Worm (Caenorhabditis elegans) whole organism, midembryonic: ENCODE results near the gene B0334.20.

Experiments used
- T22C8.4 ChIP-seq: fragments of 200-800 bp; sonication (Bioruptor generic); IDR thresholded peaks from 2 replicates; pipeline ENCODE4 v1.3.6; 2022; ENCODE audit warnings: missing genetic modification characterization, missing compliant biosample characterization
- cog-1 ChIP-seq: sonication (generic microtip); optimal IDR thresholded peaks from 2 replicates; lab custom pipeline; 2016; ENCODE audit warnings: missing genetic modification characterization, missing compliant biosample characterization
- flt-1 ChIP-seq: fragments of 200-800 bp; sonication (Bioruptor generic); IDR thresholded peaks from 2 replicates; pipeline ENCODE4 v1.3.6; 2022; ENCODE audit warnings: missing genetic modification characterization, missing compliant biosample characterization
- klf-2 ChIP-seq: fragments of 200-800 bp; sonication (Bioruptor generic); conservative IDR thresholded peaks from 2 replicates; pipeline ENCODE4 v1.3.6; 2022; ENCODE audit warnings: missing genetic modification reagents, missing genetic modification characterization, missing compliant biosample characterization
- med-1 ChIP-seq: sonication (generic microtip); optimal IDR thresholded peaks from 2 replicates; lab custom pipeline; 2017; ENCODE audit warnings: missing genetic modification characterization, mild to moderate bottlenecking, missing compliant biosample characterization, antibody characterized with exemption, missing genetic modification reagents; ENCODE audit not compliant: insufficient read depth
- ref-1 ChIP-seq: fragments of 200-800 bp; sonication (Bioruptor generic); conservative IDR thresholded peaks from 2 replicates; pipeline ENCODE4 v1.3.6; 2022; ENCODE audit warnings: missing genetic modification reagents, missing genetic modification characterization, missing compliant biosample characterization
- tab-1 ChIP-seq: fragments of 200-800 bp; sonication (Bioruptor generic); IDR thresholded peaks from 2 replicates; pipeline ENCODE4 v1.3.6; 2022; ENCODE audit warnings: missing genetic modification characterization, missing compliant biosample characterization
- ztf-23 ChIP-seq: fragments of 200-800 bp; sonication (Bioruptor generic); IDR thresholded peaks from 2 replicates; pipeline ENCODE4 v1.3.6; 2022; ENCODE audit warnings: missing genetic modification reagents, missing genetic modification characterization, missing compliant biosample characterization
- ztf-29 ChIP-seq: fragments of 200-800 bp; sonication (Bioruptor generic); IDR thresholded peaks from 2 replicates; pipeline ENCODE4 v1.3.6; 2022; ENCODE audit warnings: missing genetic modification reagents, missing genetic modification characterization, missing compliant biosample characterization

B0334.20 gene

ce11 chrII:11503761-11504160 is 3.5 kb upstream of the B0334.20 start:
- TF ChIP-seq flt-1 (GFP tag; lab: Robert Waterston, UW) (no peak), ztf-23 (no peak), ztf-29 (GFP tag; lab: Robert Waterston, UW) (peak; percentile 67; the same call in 1 of the 2 replicates)

- TF ChIP-seq flt-1 (GFP tag; lab: Robert Waterston, UW) (no peak), ztf-29 (GFP tag; lab: Robert Waterston, UW) (no peak)
Observed at ce11 chrII:11501956-11502355, 1.7 kb upstream of the B0334.20 start.

- TF ChIP-seq med-1: no peak
- 0 out of 2 replicates have a peak, but pooled peaks have one; percentile 31 for TF ChIP-seq ztf-23
Observed at ce11 chrII:11497365-11497764, 2.9 kb downstream of the B0334.20 start, which contains the start of gene B0334.5. Gene B0334.5, plus strand, starts transcription at chrII:11497665.

ce11 chrII:11496767-11497166 is 3.5 kb downstream of the B0334.20 start, which contains the start of gene emc-5:
Gene emc-5, plus strand, starts transcription at chrII:11496780.
- no peak for TF ChIP-seq ztf-23

- TF ChIP-seq ref-1 (GFP tag; lab: Robert Waterston, UW): no peak
- TF ChIP-seq flt-1 (GFP tag; lab: Robert Waterston, UW): no peak
- TF ChIP-seq tab-1: no peak
- no peak for TF ChIP-seq cog-1 (tag; lab: Kevin White, UChicago)
- no peak for TF ChIP-seq med-1
- TF ChIP-seq klf-2 (GFP tag; lab: Robert Waterston, UW): no peak
- no peak for TF ChIP-seq ztf-29 (GFP tag; lab: Robert Waterston, UW)
- TF ChIP-seq ztf-23: no peak
- TF ChIP-seq T22C8.4 (GFP tag; lab: Robert Waterston, UW): no peak
Observed at ce11 chrII:11495806-11496205, 4.5 kb downstream of the B0334.20 start.

- TF ChIP-seq flt-1 (GFP tag; lab: Robert Waterston, UW): no peak
- TF ChIP-seq klf-2 (GFP tag; lab: Robert Waterston, UW): no peak
- TF ChIP-seq ztf-29 (GFP tag; lab: Robert Waterston, UW): no peak
- TF ChIP-seq ref-1 (GFP tag; lab: Robert Waterston, UW): no peak
- TF ChIP-seq tab-1: no peak
- TF ChIP-seq med-1: no peak
- no peak for TF ChIP-seq T22C8.4 (GFP tag; lab: Robert Waterston, UW)
- TF ChIP-seq cog-1 (tag; lab: Kevin White, UChicago): no peak
- no peak for TF ChIP-seq ztf-23
Observed at ce11 chrII:11495307-11495706, 5.0 kb downstream of the B0334.20 start, which contains the start of the genes ooc-3 and B0334.4. Gene ooc-3, minus strand, starts transcription at chrII:11495321. Gene B0334.4, plus strand, starts transcription at chrII:11495692.

ce11 chrII:11492843-11493242 is 7.4 kb downstream of the B0334.20 start, which contains the start of gene hacl-1:
Gene hacl-1, minus strand, starts transcription at chrII:11492963.
- no peak for TF ChIP-seq tab-1
- no peak for TF ChIP-seq klf-2 (GFP tag; lab: Robert Waterston, UW)
- no peak for TF ChIP-seq ztf-23
- TF ChIP-seq flt-1 (GFP tag; lab: Robert Waterston, UW): no peak
- no peak for TF ChIP-seq T22C8.4 (GFP tag; lab: Robert Waterston, UW)
- no peak for TF ChIP-seq cog-1 (tag; lab: Kevin White, UChicago)
- TF ChIP-seq med-1: no peak
- TF ChIP-seq ztf-29 (GFP tag; lab: Robert Waterston, UW): no peak
- no peak for TF ChIP-seq ref-1 (GFP tag; lab: Robert Waterston, UW)

- TF ChIP-seq cog-1 (tag; lab: Kevin White, UChicago) (no peak), ref-1 (GFP tag; lab: Robert Waterston, UW) (no peak), T22C8.4 (GFP tag; lab: Robert Waterston, UW) (no peak), med-1 (no peak), ztf-23 (no peak), ztf-29 (GFP tag; lab: Robert Waterston, UW) (no peak), flt-1 (GFP tag; lab: Robert Waterston, UW) (no peak), klf-2 (GFP tag; lab: Robert Waterston, UW) (no peak), tab-1 (no peak)
Observed at ce11 chrII:11487999-11488398, 12.3 kb downstream of the B0334.20 start, which contains the start of gene B0334.13. Gene B0334.13, plus strand, starts transcription at chrII:11488299.

- TF ChIP-seq ref-1 (GFP tag; lab: Robert Waterston, UW) (no peak), med-1 (no peak)
Observed at ce11 chrII:11486698-11487234, 13.5 kb downstream of the B0334.20 start, which contains the start of gene ttr-18. Gene ttr-18, minus strand, starts transcription at chrII:11486748.

ce11 chrII:11485200-11485599 is 15.1 kb downstream of the B0334.20 start, which contains the start of gene twk-5:
Gene twk-5, minus strand, starts transcription at chrII:11485300.
- no peak for TF ChIP-seq ztf-23
- TF ChIP-seq klf-2 (GFP tag; lab: Robert Waterston, UW): no peak
- no peak for TF ChIP-seq med-1
- no peak for TF ChIP-seq ref-1 (GFP tag; lab: Robert Waterston, UW)
- no peak for TF ChIP-seq cog-1 (tag; lab: Kevin White, UChicago)
- TF ChIP-seq ztf-29 (GFP tag; lab: Robert Waterston, UW): no peak
- no peak for TF ChIP-seq flt-1 (GFP tag; lab: Robert Waterston, UW)
- TF ChIP-seq T22C8.4 (GFP tag; lab: Robert Waterston, UW): no peak
- TF ChIP-seq tab-1: no peak

- TF ChIP-seq med-1: peak; percentile 85
- TF ChIP-seq T22C8.4 (GFP tag; lab: Robert Waterston, UW): peak; percentile 96
- TF ChIP-seq klf-2 (GFP tag; lab: Robert Waterston, UW): peak; percentile 98
- peak; percentile 95 for TF ChIP-seq ztf-29 (GFP tag; lab: Robert Waterston, UW)
- peak; percentile 99 for TF ChIP-seq tab-1
- TF ChIP-seq flt-1 (GFP tag; lab: Robert Waterston, UW): peak; percentile 98
- TF ChIP-seq cog-1 (tag; lab: Kevin White, UChicago): peak; percentile 93
- TF ChIP-seq ztf-23: peak; percentile 96
- TF ChIP-seq ref-1 (GFP tag; lab: Robert Waterston, UW): peak; percentile 94
Observed at ce11 chrII:11484600-11484999, 15.7 kb downstream of the B0334.20 start.
